Fruit fly (Drosophila melanogaster) whole organism, adult: ENCODE results near the gene EMC2A.

ENCODE experiments used
- CG11617 ChIP-seq: fragments of 200-800 bp; sonication (Bioruptor generic); optimal IDR thresholded peaks from 2 replicates; lab custom pipeline; 2017; ENCODE audit warnings: mild to moderate bottlenecking, missing biosample characterization, missing genetic modification reagents, missing genetic modification characterization
- CG12768 ChIP-seq: fragments of 200-800 bp; sonication (Bioruptor generic); optimal IDR thresholded peaks from 2 replicates; lab custom pipeline; 2017; ENCODE audit warnings: missing biosample characterization, missing genetic modification characterization, mild to moderate bottlenecking, moderate library complexity, missing genetic modification reagents
- CG1620 ChIP-seq: fragments of 200-800 bp; sonication (Bioruptor generic); optimal IDR thresholded peaks from 2 replicates; lab custom pipeline; 2016; ENCODE audit warnings: missing biosample characterization, missing genetic modification characterization
- CG33017 ChIP-seq: fragments of 200-800 bp; sonication (Bioruptor generic); optimal IDR thresholded peaks from 2 replicates; lab custom pipeline; 2018; ENCODE audit warnings: missing biosample characterization, mild to moderate bottlenecking, missing genetic modification characterization, moderate library complexity
- CG5204 ChIP-seq: fragments of 200-800 bp; sonication (Bioruptor generic); optimal IDR thresholded peaks from 2 replicates; lab custom pipeline; 2016; ENCODE audit warnings: missing biosample characterization, missing genetic modification characterization
- CG7045 ChIP-seq: fragments of 200-800 bp; sonication (Bioruptor generic); optimal IDR thresholded peaks from 2 replicates; lab custom pipeline; 2017; ENCODE audit warnings: missing biosample characterization, mild to moderate bottlenecking, missing genetic modification characterization
- Clk ChIP-seq: fragments of 200-800 bp; sonication (Bioruptor generic); optimal IDR thresholded peaks from 2 replicates; lab custom pipeline; 2017; ENCODE audit warnings: missing biosample characterization, missing genetic modification characterization
- Crg-1 ChIP-seq: fragments of 200-800 bp; sonication (Bioruptor generic); optimal IDR thresholded peaks from 2 replicates; lab custom pipeline; 2016; ENCODE audit warnings: missing biosample characterization, missing genetic modification characterization
- Hr96 ChIP-seq: fragments of 200-800 bp; sonication (Bioruptor generic); optimal IDR thresholded peaks from 2 replicates; lab custom pipeline; 2016; ENCODE audit warnings: missing biosample characterization, missing genetic modification characterization
- Mnt ChIP-seq: fragments of 200-800 bp; sonication (Bioruptor generic); optimal IDR thresholded peaks from 2 replicates; lab custom pipeline; 2016; ENCODE audit warnings: missing biosample characterization, mild to moderate bottlenecking, missing genetic modification characterization
- kay ChIP-seq: fragments of 200-800 bp; sonication (Bioruptor generic); peaks from one replicate; lab custom pipeline; 2016; ENCODE audit warnings: missing biosample characterization, missing genetic modification characterization, borderline replicate concordance
- pad ChIP-seq: fragments of 200-800 bp; sonication (Bioruptor generic); optimal IDR thresholded peaks from 3 replicates; lab custom pipeline; 2017; ENCODE audit warnings: missing biosample characterization, missing genetic modification characterization, mild to moderate bottlenecking, moderate library complexity, missing genetic modification reagents

- TF ChIP-seq CG12768 (no peak), CG7045 (no peak), Hr96 (GFP tag; lab: Kevin White, UChicago) (no peak), kay (GFP tag; lab: Kevin White, UChicago) (no peak), CG1620 (GFP tag; lab: Kevin White, UChicago) (no peak), Clk (GFP tag; lab: Kevin White, UChicago) (no peak), CG33017 (no peak), pad (no peak), Crg-1 (GFP tag; lab: Kevin White, UChicago) (no peak), CG11617 (GFP tag; lab: Kevin White, UChicago) (no peak), Mnt (no peak), CG5204 (no peak)
Observed at dm6 chr3R:17014276-17014675, 18.4 kb upstream of the EMC2A start, which contains the start of gene Pxd.
